Worm (Caenorhabditis elegans): Measurements from ENCODE around the gene Y110A2AL.3.

The Y110A2AL.3 gene

ce11 chrII:2827859-2828403 is 38.9 kb upstream of the Y110A2AL.3 start, which contains the start of gene K12H6.8:
TSS of gene K12H6.8 (plus strand) at chrII:2827896.
- TF ChIP-seq ztf-22 (GFP tag; optimal IDR thresholded peaks at IDR 0.05) (no peak), Y79H2A.3 (GFP tag; conservative IDR thresholded peaks at IDR 0.05) (no peak), B0336.3 (GFP tag; IDR thresholded peaks at IDR 0.05) (0 out of 2 replicates have a peak, but pooled peaks have one; percentile 27), repo-1 (tag; optimal IDR thresholded peaks at IDR 0.05) (peak; percentile 17), ama-1 (optimal IDR thresholded peaks at IDR 0.05) (no peak), ama-1 (GFP tag; optimal IDR thresholded peaks at IDR 0.05) (no peak), egrh-3 (GFP tag; IDR thresholded peaks at IDR 0.05) (0 out of 2 replicates have a peak, but pooled peaks have one; percentile 37), lsy-27 (tag; optimal IDR thresholded peaks at IDR 0.05; ENCODE audit: borderline replicate concordance, insufficient read depth) (no peak), mcd-1 (GFP tag; IDR thresholded peaks at IDR 0.05) (0 out of 2 replicates have a peak, but pooled peaks have one; percentile 40), fkh-3 (tag; optimal IDR thresholded peaks at IDR 0.05) (no peak), somi-1 (GFP tag; optimal IDR thresholded peaks at IDR 0.05) (no peak), ztf-28 (GFP tag; IDR thresholded peaks at IDR 0.05) (no peak), zfh-2 (GFP tag; conservative IDR thresholded peaks at IDR 0.05) (peak; percentile 69)

ce11 chrII:2829482-2829881 is 37.4 kb upstream of the Y110A2AL.3 start:
- TF ChIP-seq ceh-58 (GFP tag; IDR thresholded peaks at IDR 0.05) (no peak), bed-1 (GFP tag; IDR thresholded peaks at IDR 0.05) (no peak), ceh-27 (GFP tag; optimal IDR thresholded peaks at IDR 0.05) (no peak), tlf-1 (GFP tag; optimal IDR thresholded peaks at IDR 0.05) (no peak), tbx-9 (tag; optimal IDR thresholded peaks at IDR 0.05; ENCODE audit: borderline replicate concordance) (no peak), ztf-6 (GFP tag; IDR thresholded peaks at IDR 0.05) (no peak), ceh-100 (GFP tag; IDR thresholded peaks at IDR 0.05) (no peak), K11D2.4 (GFP tag; IDR thresholded peaks at IDR 0.05) (no peak), F57A8.1 (GFP tag; optimal IDR thresholded peaks at IDR 0.05) (no peak), cebp-1 (GFP tag; IDR thresholded peaks at IDR 0.05) (no peak), cebp-1 (tag; optimal IDR thresholded peaks at IDR 0.05) (no peak), nhr-120 (GFP tag; IDR thresholded peaks at IDR 0.05) (no peak), ztf-3 (GFP tag; optimal IDR thresholded peaks at IDR 0.05) (no peak), F22D6.2 (tag; optimal IDR thresholded peaks at IDR 0.05) (no peak), F10E7.11 (tag; optimal IDR thresholded peaks at IDR 0.05) (no peak), F37B4.10 (GFP tag; IDR thresholded peaks at IDR 0.05) (no peak), T26A5.8 (tag; optimal IDR thresholded peaks at IDR 0.05) (no peak), C06A6.2 (GFP tag; conservative IDR thresholded peaks at IDR 0.05) (no peak), madf-10 (tag; optimal IDR thresholded peaks at IDR 0.05) (no peak), Y95B8A.8 (GFP tag; IDR thresholded peaks at IDR 0.05) (no peak)

- TF ChIP-seq aptf-2 (GFP tag; conservative IDR thresholded peaks at IDR 0.05), result 0 out of 2 replicates have a peak, but pooled peaks have one; percentile 14
- no peak for TF ChIP-seq aptf-3 (GFP tag; IDR thresholded peaks at IDR 0.05)
These were observed 36.7 kb upstream of the Y110A2AL.3 start for ce11 chrII:2830144-2830543.

- no peak for TF ChIP-seq Y95B8A.8 (GFP tag; IDR thresholded peaks at IDR 0.05)
- TF ChIP-seq madf-8 (GFP tag; conservative IDR thresholded peaks at IDR 0.05), result no peak
- no peak for TF ChIP-seq mxl-1 (tag; optimal IDR thresholded peaks at IDR 0.05)
- TF ChIP-seq attf-5 (GFP tag; optimal IDR thresholded peaks at IDR 0.05), result peak; percentile 31
- no peak for TF ChIP-seq K12H6.12 (tag; optimal IDR thresholded peaks at IDR 0.05)
- no peak for TF ChIP-seq lin-35 (GFP tag; optimal IDR thresholded peaks at IDR 0.05)
- TF ChIP-seq nhr-179 (tag; optimal IDR thresholded peaks at IDR 0.05), result no peak
- no peak for TF ChIP-seq ceh-58 (GFP tag; IDR thresholded peaks at IDR 0.05)
- TF ChIP-seq F10E7.11 (tag; optimal IDR thresholded peaks at IDR 0.05), result no peak
- TF ChIP-seq lsy-27 (tag; optimal IDR thresholded peaks at IDR 0.05; ENCODE audit: borderline replicate concordance, insufficient read depth), result no peak
- TF ChIP-seq zim-3 (tag; optimal IDR thresholded peaks at IDR 0.05), result no peak
- no peak for TF ChIP-seq attf-6 (GFP tag; IDR thresholded peaks at IDR 0.05)
- TF ChIP-seq athp-1 (tag; optimal IDR thresholded peaks at IDR 0.05), result no peak
- TF ChIP-seq Y79H2A.3 (GFP tag; conservative IDR thresholded peaks at IDR 0.05), result no peak
- peak; percentile 1 for TF ChIP-seq nhr-80 (tag; optimal IDR thresholded peaks at IDR 0.05)
- TF ChIP-seq akir-1 (GFP tag; optimal IDR thresholded peaks at IDR 0.05), result no peak
- TF ChIP-seq ama-1 (optimal IDR thresholded peaks at IDR 0.05), result no peak
- no peak for TF ChIP-seq ama-1 (GFP tag; optimal IDR thresholded peaks at IDR 0.05)
These were observed 35.7 kb upstream of the Y110A2AL.3 start, which contains the start of gene K12H6.6 for ce11 chrII:2831173-2831572. TSS of gene K12H6.6 (minus strand) at chrII:2831233.
